Worm (Caenorhabditis elegans) whole organism, L1 larva: Measurements from ENCODE around the gene pqn-10.

Experiments
- C34B4.2 ChIP-seq: sonication (generic microtip); optimal IDR thresholded peaks from 2 replicates; lab custom pipeline; 2017; ENCODE audit warnings: mild to moderate bottlenecking, missing genetic modification characterization, missing compliant biosample characterization
- Y116A8C.19 ChIP-seq: sonication (generic microtip); optimal IDR thresholded peaks from 2 replicates; lab custom pipeline; 2016; ENCODE audit warnings: missing compliant biosample characterization, missing genetic modification characterization, borderline replicate concordance
- ceh-8 ChIP-seq: fragments of 200-800 bp; sonication (Bioruptor generic); optimal IDR thresholded peaks from 2 replicates; lab custom pipeline; 2018; ENCODE audit warnings: mild to moderate bottlenecking, missing genetic modification characterization, moderate library complexity, missing compliant biosample characterization
- ceh-82 ChIP-seq, 3 experiments: fragments of 150-350 bp in 1 of 3; sonication (generic microtip) in 2 of 3; optimal IDR thresholded peaks; 2 replicates each; lab custom pipeline; 2014 to 2017; ENCODE audit warnings: missing biosample characterization in 3 of 3, missing genetic modification characterization in 3 of 3
- ceh-88 ChIP-seq: fragments of 200-800 bp; sonication (Bioruptor generic); IDR thresholded peaks from 2 replicates; pipeline ENCODE4 v1.3.6; 2022; ENCODE audit warnings: missing genetic modification characterization, missing compliant biosample characterization
- ces-1 ChIP-seq: fragments of 150-350 bp; optimal IDR thresholded peaks from 2 replicates; lab custom pipeline; 2014; ENCODE audit warnings: missing biosample characterization, missing genetic modification reagents, missing genetic modification characterization
- dpl-1 ChIP-seq, 3 experiments: fragments of 150-350 bp in 2 of 3; sonication (generic microtip) in 1 of 3; optimal IDR thresholded peaks; 2 replicates each; lab custom pipeline; 2014 to 2017; ENCODE audit warnings: missing biosample characterization in 3 of 3, missing genetic modification characterization in 3 of 3, missing genetic modification reagents in 3 of 3
- dsc-1 ChIP-seq: sonication (generic microtip); optimal IDR thresholded peaks from 2 replicates; lab custom pipeline; 2016; ENCODE audit warnings: mild to moderate bottlenecking, missing genetic modification characterization, missing compliant biosample characterization
- efl-1 ChIP-seq, 4 experiments: fragments of 150-350 bp; optimal IDR thresholded peaks in 3 of 4; peaks in 1 of 4; 1 replicate in 1 of 4; 2 replicates in 3 of 4; lab custom pipeline; 2014; ENCODE audit warnings: missing biosample characterization in 2 of 4, missing genetic modification characterization in 2 of 4, missing genetic modification reagents in 2 of 4
- efl-3 ChIP-seq: fragments of 200-800 bp; sonication (Bioruptor generic); optimal IDR thresholded peaks from 2 replicates; lab custom pipeline; 2018; ENCODE audit warnings: mild to moderate bottlenecking, missing genetic modification characterization, missing compliant biosample characterization
- egl-13 ChIP-seq: sonication (generic microtip); optimal IDR thresholded peaks from 2 replicates; lab custom pipeline; 2016; ENCODE audit warnings: missing genotype, missing genetic modification reagents, missing genetic modification characterization, missing compliant biosample characterization
- elt-2 ChIP-seq: sonication (generic microtip); optimal IDR thresholded peaks from 2 replicates; lab custom pipeline; 2016; ENCODE audit warnings: missing genetic modification characterization, mild to moderate bottlenecking, inconsistent platforms, missing compliant biosample characterization, missing genetic modification reagents
- elt-3 ChIP-seq, 6 experiments: fragments of 150-350 bp in 1 of 6; sonication (generic microtip); optimal IDR thresholded peaks; 2 replicates each; lab custom pipeline; 2017 to 2018; ENCODE audit warnings: missing biosample characterization in 6 of 6, missing genetic modification characterization in 6 of 6, inconsistent platforms in 1 of 6
- ets-5 ChIP-seq: fragments of 200-800 bp; sonication (Bioruptor generic); IDR thresholded peaks from 2 replicates; pipeline ENCODE4 v1.3.6; 2022; ENCODE audit warnings: missing genetic modification characterization, missing compliant biosample characterization
- fkh-10 ChIP-seq: sonication (generic microtip); optimal IDR thresholded peaks from 2 replicates; lab custom pipeline; 2017; ENCODE audit warnings: missing biosample characterization, missing genetic modification reagents, missing genetic modification characterization
- fos-1 ChIP-seq: fragments of 150-350 bp; optimal IDR thresholded peaks from 2 replicates; lab custom pipeline; 2014; ENCODE audit warnings: missing biosample characterization, missing genetic modification characterization
- hlh-17 ChIP-seq: fragments of 200-800 bp; sonication (Bioruptor generic); optimal IDR thresholded peaks from 2 replicates; lab custom pipeline; 2018; ENCODE audit warnings: missing genetic modification characterization, mild to moderate bottlenecking, missing compliant biosample characterization, moderate library complexity, borderline replicate concordance
- irx-1 ChIP-seq: sonication (generic microtip); optimal IDR thresholded peaks from 2 replicates; lab custom pipeline; 2016; ENCODE audit warnings: missing genetic modification characterization, missing compliant biosample characterization
- jun-1 ChIP-seq: fragments of 150-350 bp; optimal IDR thresholded peaks from 2 replicates; lab custom pipeline; 2014; ENCODE audit warnings: missing biosample characterization, missing genetic modification reagents, missing genetic modification characterization
- lin-13 ChIP-seq: fragments of 150-350 bp; optimal IDR thresholded peaks from 2 replicates; lab custom pipeline; 2014; ENCODE audit warnings: missing biosample characterization, missing genetic modification reagents, missing genetic modification characterization
- lin-14 ChIP-seq: fragments of 200-800 bp; sonication (Bioruptor generic); optimal IDR thresholded peaks from 2 replicates; lab custom pipeline; 2018; ENCODE audit warnings: mild to moderate bottlenecking, missing genetic modification characterization, moderate library complexity, missing compliant biosample characterization
- lin-15B ChIP-seq: fragments of 150-350 bp; sonication (generic microtip); optimal IDR thresholded peaks from 3 replicates; lab custom pipeline; 2014; ENCODE audit warnings: missing biosample characterization, missing genetic modification characterization
- lin-35 ChIP-seq, 2 experiments: fragments of 150-350 bp; optimal IDR thresholded peaks; 2 replicates each; lab custom pipeline; 2014; ENCODE audit warnings: missing biosample characterization in 2 of 2, missing genetic modification characterization in 2 of 2, missing genetic modification reagents in 2 of 2
- lsy-2 ChIP-seq, 2 experiments: fragments of 150-350 bp; optimal IDR thresholded peaks; 2 replicates each; lab custom pipeline; 2014; ENCODE audit warnings: missing biosample characterization in 2 of 2, missing genetic modification characterization in 2 of 2
- mab-9 ChIP-seq: fragments of 200-800 bp; sonication (Bioruptor generic); IDR thresholded peaks from 2 replicates; pipeline ENCODE4 v1.3.6; 2022; ENCODE audit warnings: missing genetic modification reagents, missing genetic modification characterization, missing compliant biosample characterization
- mep-1 ChIP-seq: fragments of 150-350 bp; optimal IDR thresholded peaks from 2 replicates; lab custom pipeline; 2014; ENCODE audit warnings: missing biosample characterization, missing genetic modification characterization
- nhr-19 ChIP-seq: fragments of 200-800 bp; sonication (Bioruptor generic); conservative IDR thresholded peaks from 2 replicates; pipeline ENCODE4 v1.3.6; 2022; ENCODE audit warnings: missing genetic modification characterization, missing compliant biosample characterization
- nhr-20 ChIP-seq: sonication (generic microtip); optimal IDR thresholded peaks from 2 replicates; lab custom pipeline; 2016; ENCODE audit warnings: mild to moderate bottlenecking, missing genetic modification characterization, missing compliant biosample characterization
- nhr-71 ChIP-seq: sonication (generic microtip); optimal IDR thresholded peaks from 2 replicates; lab custom pipeline; 2016; ENCODE audit warnings: mild to moderate bottlenecking, missing genetic modification characterization, moderate library complexity, missing compliant biosample characterization
- nhr-76 ChIP-seq: sonication (generic microtip); optimal IDR thresholded peaks from 2 replicates; lab custom pipeline; 2017; ENCODE audit warnings: missing biosample characterization, missing genetic modification characterization
- nhr-85 ChIP-seq: sonication (generic microtip); peaks from one replicate; lab custom pipeline; 2016; ENCODE audit warnings: missing genetic modification characterization, inconsistent platforms, missing compliant biosample characterization
- nhr-90 ChIP-seq: sonication (generic microtip); optimal IDR thresholded peaks from 2 replicates; lab custom pipeline; 2016; ENCODE audit warnings: mild to moderate bottlenecking, missing genetic modification characterization, missing compliant biosample characterization; ENCODE audit not compliant: poor library complexity
- pag-3 ChIP-seq: sonication (generic microtip); optimal IDR thresholded peaks from 2 replicates; lab custom pipeline; 2017; ENCODE audit warnings: missing genetic modification characterization, mild to moderate bottlenecking, missing compliant biosample characterization, antibody characterized with exemption, borderline replicate concordance; ENCODE audit not compliant: insufficient read depth
- pax-3 ChIP-seq: fragments of 200-800 bp; sonication (Bioruptor generic); optimal IDR thresholded peaks from 2 replicates; lab custom pipeline; 2018; ENCODE audit warnings: mild to moderate bottlenecking, missing genetic modification characterization, moderate library complexity, missing compliant biosample characterization
- rnt-1 ChIP-seq: sonication (generic microtip); optimal IDR thresholded peaks from 2 replicates; lab custom pipeline; 2016; ENCODE audit warnings: mild to moderate bottlenecking, missing genetic modification characterization, moderate library complexity, missing compliant biosample characterization
- skn-1 ChIP-seq: fragments of 150-350 bp; optimal IDR thresholded peaks from 2 replicates; lab custom pipeline; 2014; ENCODE audit warnings: missing biosample characterization, missing genetic modification characterization
- snpc-4 ChIP-seq: fragments of 150-350 bp; optimal IDR thresholded peaks from 2 replicates; lab custom pipeline; 2014; ENCODE audit warnings: missing biosample characterization, missing genetic modification characterization
- snu-23 ChIP-seq: sonication (generic microtip); optimal IDR thresholded peaks from 2 replicates; lab custom pipeline; 2016; ENCODE audit warnings: missing genetic modification characterization, missing compliant biosample characterization
- sox-4 ChIP-seq: sonication (generic microtip); optimal IDR thresholded peaks from 2 replicates; lab custom pipeline; 2016; ENCODE audit warnings: missing genetic modification characterization, missing compliant biosample characterization
- tbx-2 ChIP-seq: sonication (generic microtip); optimal IDR thresholded peaks from 2 replicates; lab custom pipeline; 2016; ENCODE audit warnings: missing genetic modification characterization, missing compliant biosample characterization
- unc-62 ChIP-seq: fragments of 150-350 bp; optimal IDR thresholded peaks from 2 replicates; lab custom pipeline; 2014; ENCODE audit warnings: missing biosample characterization, missing genetic modification reagents, missing genetic modification characterization
- unc-86 ChIP-seq: sonication (generic microtip); optimal IDR thresholded peaks from 2 replicates; lab custom pipeline; 2016; ENCODE audit warnings: missing genetic modification characterization, missing compliant biosample characterization
- unc-98 ChIP-seq: fragments of 200-800 bp; sonication (Bioruptor generic); IDR thresholded peaks from 2 replicates; pipeline ENCODE4 v1.3.6; 2022; ENCODE audit warnings: missing genetic modification characterization, missing compliant biosample characterization
- zip-4 ChIP-seq: fragments of 200-800 bp; sonication (Bioruptor generic); optimal IDR thresholded peaks from 2 replicates; lab custom pipeline; 2018; ENCODE audit warnings: mild to moderate bottlenecking, missing genetic modification characterization, moderate library complexity, missing compliant biosample characterization
- ztf-11 ChIP-seq, 2 experiments: sonication (generic microtip); optimal IDR thresholded peaks; 2 replicates each; lab custom pipeline; 2016 to 2017; ENCODE audit warnings: missing genetic modification characterization in 2 of 2, missing biosample characterization in 1 of 2, missing compliant biosample characterization in 1 of 2

pqn-10 gene

DNA sequence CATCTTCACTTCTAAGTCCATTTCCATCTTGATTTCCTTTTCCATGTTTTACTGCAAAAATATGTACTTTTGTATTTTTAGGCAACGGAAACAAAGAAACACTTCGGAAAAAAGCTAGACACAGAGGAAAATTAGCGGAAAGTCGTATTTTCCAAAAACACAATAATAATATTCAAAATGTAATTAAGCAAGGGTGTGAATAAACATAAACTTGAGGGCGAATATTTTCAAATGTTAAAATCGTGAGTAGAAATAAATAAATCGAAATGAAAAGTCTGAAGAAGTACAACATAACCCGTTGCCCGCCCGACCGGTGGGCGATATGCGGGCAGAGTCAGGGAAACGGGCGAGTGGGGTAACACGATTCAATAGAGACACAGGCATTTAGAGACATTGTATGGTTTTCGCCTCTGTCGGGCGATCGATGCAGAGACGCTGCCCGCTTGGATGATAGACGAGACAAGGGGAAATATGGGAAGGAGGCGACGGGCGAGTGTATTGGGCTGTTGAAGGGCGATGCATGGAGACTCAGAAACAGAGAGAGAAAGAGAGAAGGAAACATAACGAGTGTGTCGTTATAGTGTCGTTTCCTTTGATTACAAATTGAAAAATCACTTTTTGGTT, 9.1 kb downstream of the pqn-10 start, which contains the start of gene C09E7.4 (continued):
- TF ChIP-seq elt-2 (tag; lab: Kevin White, UChicago) (no peak), C34B4.2 (tag; lab: Kevin White, UChicago) (no peak), pax-3 (tag; lab: Kevin White, UChicago) (no peak), ces-1 (no peak), nhr-76 (tag; lab: Kevin White, UChicago) (no peak), pag-3 (tag; lab: Kevin White, UChicago) (no peak), nhr-71 (tag; lab: Kevin White, UChicago) (no peak), zip-4 (GFP tag; lab: Kevin White, UChicago) (no peak), mep-1 (tag; lab: Kevin White, UChicago) (peak; percentile 49), unc-98 (GFP tag; lab: Robert Waterston, UW) (no peak), nhr-85 (tag; lab: Kevin White, UChicago) (no peak), ets-5 (GFP tag; lab: Robert Waterston, UW) (no peak), egl-13 (no peak), unc-62 (no peak), Y116A8C.19 (tag; lab: Kevin White, UChicago) (no peak), lsy-2 (tag; optimal IDR thresholded peaks at IDR 0.05; lab: Kevin White, UChicago) (peak in 1 of 2 experiments; percentile 14), fos-1 (no peak), dpl-1 (GFP tag; optimal IDR thresholded peaks at IDR 0.05; lab: Kevin White, UChicago) (peak in 2 of 3 experiments; percentile 22 to 40), elt-3 (tag; optimal IDR thresholded peaks at IDR 0.05; lab: Kevin White, UChicago) (no peak), efl-3 (GFP tag; lab: Kevin White, UChicago) (no peak), lin-13 (no peak), lin-14 (peak; percentile 55), hlh-17 (GFP tag; lab: Kevin White, UChicago) (no peak), skn-1 (tag; lab: Kevin White, UChicago) (no peak), efl-1 (optimal IDR thresholded peaks at IDR 0.05; lab: Kevin White, UChicago) (peak in 1 of 2 experiments; percentile 3), efl-1 (GFP tag; optimal IDR thresholded peaks at IDR 0.05 in 1 of 2; lab: Kevin White, UChicago) (no peak), ceh-88 (GFP tag; lab: Robert Waterston, UW) (no peak), dsc-1 (tag; lab: Kevin White, UChicago) (no peak)
- TF ChIP-seq, all 84 proteins: peak for 10

ce11 chrIII:6551187-6552058, 23.4 kb downstream of the pqn-10 start, which contains the start of gene C09E7.7:
TSS of gene C09E7.7 (minus strand) at chrIII:6551243.
- TF ChIP-seq nhr-90 (tag; lab: Kevin White, UChicago) (peak; percentile 76), lin-13 (peak; percentile 10), sox-4 (tag; lab: Kevin White, UChicago) (peak; percentile 52), ceh-82 (tag; optimal IDR thresholded peaks at IDR 0.05; lab: Kevin White, UChicago) (peak in 1 of 3 experiments; percentile 43), fkh-10 (GFP tag; lab: Kevin White, UChicago) (peak; percentile 33), nhr-71 (tag; lab: Kevin White, UChicago) (peak; percentile 77), fos-1 (peak; percentile 3), ceh-8 (GFP tag; lab: Kevin White, UChicago) (peak; percentile 24), rnt-1 (tag; lab: Kevin White, UChicago) (peak; percentile 79), lin-14 (peak; percentile 93), ceh-88 (GFP tag; lab: Robert Waterston, UW) (peak; percentile 64), lin-35 (GFP tag; optimal IDR thresholded peaks at IDR 0.05; lab: Kevin White, UChicago) (peak; percentile 42 to 43), irx-1 (tag; lab: Kevin White, UChicago) (peak; percentile 27), mab-9 (GFP tag; lab: Robert Waterston, UW) (peak; percentile 64), pax-3 (tag; lab: Kevin White, UChicago) (peak; percentile 71), snpc-4 (tag; lab: Kevin White, UChicago) (peak; percentile 2), unc-86 (tag; lab: Kevin White, UChicago) (peak; percentile 76), mep-1 (tag; lab: Kevin White, UChicago) (peak; percentile 61), ztf-11 (tag; optimal IDR thresholded peaks at IDR 0.05; lab: Kevin White, UChicago) (peak in 1 of 2 experiments; percentile 79), snu-23 (GFP tag; lab: Kevin White, UChicago) (peak; percentile 51), nhr-20 (peak; percentile 42), skn-1 (tag; lab: Kevin White, UChicago) (peak; percentile 46), nhr-19 (peak; percentile 70), dpl-1 (GFP tag; optimal IDR thresholded peaks at IDR 0.05; lab: Kevin White, UChicago) (peak; percentile 34 to 52 (median 37)), tbx-2 (tag; lab: Kevin White, UChicago) (peak; percentile 67), jun-1 (tag; lab: Kevin White, UChicago) (peak; percentile 33), lin-15B (tag; lab: Kevin White, UChicago) (peak; percentile 15)
